Worm (Caenorhabditis elegans) whole organism, late embryonic: Measurements from ENCODE around the gene nhr-103.

Source experiments
- lin-11 ChIP-seq: fragments of 200-800 bp; sonication (Bioruptor generic); optimal IDR thresholded peaks from 2 replicates; lab custom pipeline; 2018; ENCODE audit warnings: mild to moderate bottlenecking, missing genetic modification characterization, missing compliant biosample characterization
- unc-42 ChIP-seq: sonication (generic microtip); optimal IDR thresholded peaks from 2 replicates; lab custom pipeline; 2016; ENCODE audit warnings: missing genotype, missing genetic modification characterization, missing compliant biosample characterization
- ztf-16 ChIP-seq: sonication (generic microtip); optimal IDR thresholded peaks from 2 replicates; lab custom pipeline; 2017; ENCODE audit warnings: missing genetic modification characterization, missing compliant biosample characterization

DNA sequence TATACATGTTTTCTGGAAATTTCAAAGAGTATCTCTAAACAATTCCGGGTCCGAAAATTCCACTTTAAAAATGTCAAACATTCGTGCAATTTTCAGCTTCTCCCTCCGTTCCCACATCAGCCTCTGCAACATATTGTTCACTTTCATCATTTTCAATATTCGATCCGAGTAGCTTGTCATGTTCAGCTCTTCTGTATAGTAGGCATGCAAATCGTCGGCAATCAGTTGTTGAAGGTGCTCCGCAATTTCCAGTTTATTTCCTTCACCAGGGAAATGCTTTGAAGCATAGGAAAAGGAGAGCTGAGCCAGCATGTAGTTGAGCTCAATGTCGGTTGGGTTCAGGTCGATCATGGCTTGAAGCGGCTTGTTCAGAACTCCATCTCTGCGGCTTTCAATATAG lies 39.7 kb downstream of the nhr-103 start:
- TF ChIP-seq ztf-16 (tag; lab: Kevin White, UChicago), result no peak
- no peak for TF ChIP-seq lin-11 (tag; lab: Kevin White, UChicago)
- TF ChIP-seq unc-42, result no peak
